Worm (Caenorhabditis elegans): Measurements from ENCODE around the gene catp-7.

DNA sequence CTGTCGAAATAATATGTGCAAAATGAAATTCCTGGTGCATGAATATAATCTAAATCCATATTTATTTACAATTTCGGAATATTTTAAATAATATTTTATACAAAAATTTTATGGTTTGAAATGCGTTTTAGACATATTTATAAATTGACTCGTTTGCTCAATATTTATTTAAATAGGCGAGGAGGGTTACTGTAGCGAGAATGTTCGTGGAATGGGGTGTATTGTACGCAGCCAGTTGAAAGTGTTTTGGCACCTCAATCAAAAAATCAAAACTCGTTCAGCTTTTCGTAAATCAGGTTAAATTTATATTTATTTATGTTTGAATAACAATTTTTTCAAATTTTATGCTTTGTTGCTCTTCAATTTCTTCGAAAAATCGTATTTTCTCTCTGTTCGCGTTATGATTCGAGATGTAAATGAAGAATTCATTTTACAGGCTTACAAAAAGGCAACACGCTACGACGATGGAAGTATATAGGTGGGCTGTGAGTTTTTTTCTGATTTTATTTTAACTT, 47.1 kb upstream of the catp-7 start, which contains the start of gene hyl-1:
- TF ChIP-seq ztf-29 (GFP tag; IDR thresholded peaks at IDR 0.05) (no peak), tab-1 (GFP tag; IDR thresholded peaks at IDR 0.05) (no peak), klf-2 (GFP tag; conservative IDR thresholded peaks at IDR 0.05) (no peak), ztf-23 (GFP tag; IDR thresholded peaks at IDR 0.05) (no peak), ref-1 (GFP tag; conservative IDR thresholded peaks at IDR 0.05) (no peak)

Measured in whole organism, midembryonic.